Worm (Caenorhabditis elegans): ENCODE data around the gene blos-8.

Gene blos-8

ce11 chrX:15430983-15431382 lies at the start of gene blos-8:
blos-8 (minus strand) TSS chrX:15431198.
- TF ChIP-seq skn-1 (tag; optimal IDR thresholded peaks at IDR 0.05) (no peak), ama-1 (optimal IDR thresholded peaks at IDR 0.05) (no peak), ztf-4 (tag; optimal IDR thresholded peaks at IDR 0.05) (no peak), ztf-11 (tag; optimal IDR thresholded peaks at IDR 0.05) (no peak), ztf-1 (GFP tag; conservative IDR thresholded peaks at IDR 0.05) (no peak), nhr-25 (tag; optimal IDR thresholded peaks at IDR 0.05) (no peak), unc-55 (GFP tag; optimal IDR thresholded peaks at IDR 0.05) (peak; percentile 1), unc-39 (tag; optimal IDR thresholded peaks at IDR 0.05) (no peak), peb-1 (tag; optimal IDR thresholded peaks at IDR 0.05) (no peak)

ce11 chrX:15478717-15479116 lies 47.7 kb upstream of the blos-8 start, which contains the start of gene gcy-36:
gcy-36 (plus strand) TSS chrX:15479017.
- no peak for TF ChIP-seq nhr-23 (tag; optimal IDR thresholded peaks at IDR 0.05)
- TF ChIP-seq Y55F3AM.14 (GFP tag; optimal IDR thresholded peaks at IDR 0.05), result no peak
- no peak for TF ChIP-seq fos-1 (tag; optimal IDR thresholded peaks at IDR 0.05)
- no peak for TF ChIP-seq nhr-129 (tag; optimal IDR thresholded peaks at IDR 0.05)

ce11 chrX:15477309-15477708 lies 46.3 kb upstream of the blos-8 start, which contains the start of gene exc-1:
exc-1 (minus strand) TSS chrX:15477409.
- TF ChIP-seq blmp-1 (tag; optimal IDR thresholded peaks at IDR 0.05; ENCODE audit: insufficient read depth) (no peak), elt-3 (tag; optimal IDR thresholded peaks at IDR 0.05) (no peak), Y55F3AM.14 (GFP tag; optimal IDR thresholded peaks at IDR 0.05) (no peak), dmd-4 (tag; optimal IDR thresholded peaks at IDR 0.05) (no peak), nhr-6 (tag; optimal IDR thresholded peaks at IDR 0.05) (no peak), ztf-1 (GFP tag; conservative IDR thresholded peaks at IDR 0.05) (no peak), nhr-11 (tag; optimal IDR thresholded peaks at IDR 0.05) (no peak), ZK546.5 (tag; optimal IDR thresholded peaks at IDR 0.05) (no peak), lin-39 (tag; optimal IDR thresholded peaks at IDR 0.05) (no peak), ceh-16 (tag; optimal IDR thresholded peaks at IDR 0.05) (no peak), ama-1 (optimal IDR thresholded peaks at IDR 0.05) (no peak)

ce11 chrX:15469957-15470548 lies 39.1 kb upstream of the blos-8 start:
- peak; percentile 67 for TF ChIP-seq elt-1 (tag; optimal IDR thresholded peaks at IDR 0.05)
- TF ChIP-seq sem-4 (tag; optimal IDR thresholded peaks at IDR 0.05), result peak; percentile 86
- no peak for TF ChIP-seq snpc-4 (tag; optimal IDR thresholded peaks at IDR 0.05)
- no peak for TF ChIP-seq ztf-4 (tag; optimal IDR thresholded peaks at IDR 0.05)
- TF ChIP-seq nhr-237 (tag; optimal IDR thresholded peaks at IDR 0.05), result no peak
- TF ChIP-seq egl-27 (tag; optimal IDR thresholded peaks at IDR 0.05), result peak; percentile 76

ce11 chrX:15468657-15469056 lies 37.7 kb upstream of the blos-8 start:
- TF ChIP-seq snpc-4 (tag; optimal IDR thresholded peaks at IDR 0.05), result peak; percentile 24
- no peak for TF ChIP-seq sma-3 (GFP tag; optimal IDR thresholded peaks at IDR 0.05)

ce11 chrX:15466032-15466431 lies 35.0 kb upstream of the blos-8 start, which contains the start of gene sprr-1:
sprr-1 (plus strand) TSS chrX:15466300.
- TF ChIP-seq blmp-1 (tag; optimal IDR thresholded peaks at IDR 0.05; ENCODE audit: insufficient read depth) (no peak), ceh-82 (tag; optimal IDR thresholded peaks at IDR 0.05) (no peak), unc-39 (tag; optimal IDR thresholded peaks at IDR 0.05) (no peak), ztf-1 (GFP tag; conservative IDR thresholded peaks at IDR 0.05) (no peak), egl-27 (tag; optimal IDR thresholded peaks at IDR 0.05) (no peak), aly-2 (tag; optimal IDR thresholded peaks at IDR 0.05) (no peak), crh-2 (tag; optimal IDR thresholded peaks at IDR 0.05) (no peak), nhr-129 (tag; optimal IDR thresholded peaks at IDR 0.05) (no peak), nhr-10 (tag; optimal IDR thresholded peaks at IDR 0.05) (no peak), F13H6.1 (tag; optimal IDR thresholded peaks at IDR 0.05) (no peak), skn-1 (tag; optimal IDR thresholded peaks at IDR 0.05) (no peak), nhr-23 (tag; optimal IDR thresholded peaks at IDR 0.05) (no peak)
